1 fruit fly cellular context compared by ENCODE assay signal in genomic region chr2L:20783044-20783443, dm6.
TF ChIP-seq lines count a peak whose summit lies in the region.

No protein-coding gene starts in this region.

TF ChIP-seq in whole organism, embryonic, 481 proteins besides CTCF, POLR2A, EP300 and RAD21 (continued from another document):
- no peak for TF ChIP-seq mam (GFP tag; optimal IDR thresholded peaks at IDR 0.05; lab: Kevin White, UChicago)
- TF ChIP-seq z (GFP tag; IDR thresholded peaks at IDR 0.05; lab: Robert Waterston, UW), result peak; percentile 68; the same call in 1 of the 3 replicates
- TF ChIP-seq Atf3 (GFP tag; optimal IDR thresholded peaks at IDR 0.05; lab: Kevin White, UChicago), result no peak
- TF ChIP-seq CG2712 (tag; optimal IDR thresholded peaks at IDR 0.05; lab: Kevin White, UChicago), result no peak
- TF ChIP-seq ap (GFP tag; IDR thresholded peaks at IDR 0.05; lab: Robert Waterston, UW), result no peak
- TF ChIP-seq CG1832 (GFP tag; optimal IDR thresholded peaks at IDR 0.05; lab: Kevin White, UChicago), result peak; percentile 81
- no peak for TF ChIP-seq CG6654 (GFP tag; optimal IDR thresholded peaks at IDR 0.05; lab: Kevin White, UChicago)
- no peak for TF ChIP-seq Opbp (GFP tag; IDR thresholded peaks at IDR 0.05; lab: Robert Waterston, UW; ENCODE audit: partially characterized antibody)
- TF ChIP-seq cg (GFP tag; optimal IDR thresholded peaks at IDR 0.05; lab: Kevin White, UChicago), result no peak
- no peak for TF ChIP-seq CG11723 (GFP tag; optimal IDR thresholded peaks at IDR 0.05; lab: Kevin White, UChicago)
- TF ChIP-seq CG15696 (tag; optimal IDR thresholded peaks at IDR 0.05; lab: Kevin White, UChicago), result no peak
- peak; percentile 35 for TF ChIP-seq gcm (GFP tag; optimal IDR thresholded peaks at IDR 0.05; lab: Kevin White, UChicago)
- no peak for TF ChIP-seq Xrp1 (GFP tag; IDR thresholded peaks at IDR 0.05; lab: Robert Waterston, UW)
- TF ChIP-seq dmrt99B (tag; optimal IDR thresholded peaks at IDR 0.05; lab: Kevin White, UChicago), result no peak
